Worm (Caenorhabditis elegans): ENCODE data around the gene chil-17.

The chil-17 gene

DNA sequence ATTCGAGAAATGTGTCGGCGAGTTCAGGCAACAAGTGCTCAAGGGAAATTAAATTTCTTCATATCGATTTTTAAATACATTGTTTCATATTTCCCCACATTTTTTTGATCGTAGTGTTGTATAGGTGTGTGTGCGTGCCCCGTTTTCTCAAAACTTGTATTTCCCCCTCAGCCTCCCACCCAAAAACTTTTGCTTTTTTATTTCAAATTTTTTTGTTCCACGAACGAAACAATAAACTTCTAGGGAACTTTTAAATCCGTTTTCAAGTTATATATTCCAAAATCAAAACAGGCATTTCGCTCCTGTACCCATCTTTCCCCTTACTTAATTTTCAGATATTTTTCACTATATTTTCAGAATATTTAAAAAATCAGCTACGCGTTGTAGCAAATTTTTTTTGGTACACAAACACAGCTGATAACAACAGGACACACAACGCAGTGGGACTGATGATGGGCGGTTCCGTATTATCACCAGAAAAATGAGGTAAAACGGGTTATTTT, 21.8 kb downstream of the chil-17 start, which contains the start of the genes M176.4 and M176.16:
Gene M176.4 (plus strand): TSS at position 301 of the 503 bp plus-strand sequence.
Gene M176.16 (plus strand): TSS at position 453 of the 503 bp plus-strand sequence.
- TF ChIP-seq pes-1 (GFP tag; IDR thresholded peaks at IDR 0.05), result no peak
- no peak for TF ChIP-seq hnd-1 (tag; optimal IDR thresholded peaks at IDR 0.05)
- TF ChIP-seq B0310.2 (tag; optimal IDR thresholded peaks at IDR 0.05), result no peak
- no peak for TF ChIP-seq hmg-4 (GFP tag; optimal IDR thresholded peaks at IDR 0.05)
- no peak for TF ChIP-seq ceh-13 (GFP tag; optimal IDR thresholded peaks at IDR 0.05)
- no peak for TF ChIP-seq hmbx-1 (tag; optimal IDR thresholded peaks at IDR 0.05)
- no peak for TF ChIP-seq aly-1 (tag; optimal IDR thresholded peaks at IDR 0.05)
- no peak for TF ChIP-seq flt-1 (GFP tag; IDR thresholded peaks at IDR 0.05)
- no peak for TF ChIP-seq tra-4 (tag; optimal IDR thresholded peaks at IDR 0.05)
- TF ChIP-seq tbx-11 (GFP tag; IDR thresholded peaks at IDR 0.05), result no peak
- TF ChIP-seq tbx-37 (GFP tag; conservative IDR thresholded peaks at IDR 0.05), result no peak
- no peak for TF ChIP-seq ceh-36 (tag; optimal IDR thresholded peaks at IDR 0.05)
- no peak for TF ChIP-seq sea-1 (GFP tag; conservative IDR thresholded peaks at IDR 0.05)
- no peak for TF ChIP-seq ets-7 (tag; optimal IDR thresholded peaks at IDR 0.05)
- TF ChIP-seq scrt-1 (GFP tag; IDR thresholded peaks at IDR 0.05), result no peak
- TF ChIP-seq F13C5.2 (tag; optimal IDR thresholded peaks at IDR 0.05), result no peak
- no peak for TF ChIP-seq ama-1 (optimal IDR thresholded peaks at IDR 0.05)

DNA sequence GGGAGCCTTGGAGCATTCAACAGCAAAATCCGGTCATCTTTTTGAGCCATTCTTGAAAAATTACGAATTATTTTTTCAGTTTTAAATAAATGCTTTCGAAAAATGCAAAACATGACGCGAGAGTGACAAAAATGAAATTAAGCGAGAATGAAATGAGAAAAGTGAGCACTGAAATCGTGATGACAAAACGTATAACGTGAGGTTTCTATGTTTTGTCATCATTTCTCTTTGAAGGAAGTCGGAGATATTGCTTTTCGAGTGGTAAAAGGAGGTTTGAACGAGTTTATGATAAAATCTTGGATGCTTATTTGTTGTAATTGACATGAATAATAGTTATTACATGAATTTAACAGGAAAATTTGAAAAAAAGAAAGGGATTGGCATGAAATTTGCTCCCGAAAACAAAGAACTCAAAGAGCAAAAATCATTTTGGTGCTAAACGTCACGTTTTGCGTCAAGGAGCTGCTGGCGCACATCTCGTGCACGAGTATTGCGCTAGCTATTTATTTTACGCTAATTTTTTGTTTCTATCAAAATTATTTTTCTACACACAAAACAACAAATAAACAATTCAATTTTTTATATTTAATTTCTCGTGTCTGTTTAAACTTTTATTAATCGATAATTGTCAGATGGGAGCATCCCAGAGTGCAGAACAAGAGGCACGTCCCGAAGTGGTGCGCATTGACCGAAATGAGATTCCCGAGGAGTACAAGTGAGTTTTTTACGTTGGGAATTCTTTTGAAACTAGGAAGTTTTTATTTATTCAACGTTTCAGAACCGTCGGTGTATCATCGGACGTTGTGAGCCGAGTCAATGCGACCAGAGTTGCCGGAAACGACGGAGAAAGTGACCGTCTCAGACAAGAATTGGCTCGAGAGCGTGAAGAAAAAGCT, 23.3 kb downstream of the chil-17 start, which contains the start of the genes gss-1 and chch-3:
Gene gss-1 (minus strand): TSS at position 51 of the 896 bp plus-strand sequence.
Gene chch-3 (plus strand): TSS at position 633 of the 896 bp plus-strand sequence.
- no peak for TF ChIP-seq tbx-37 (GFP tag; conservative IDR thresholded peaks at IDR 0.05)
- TF ChIP-seq hmg-4 (GFP tag; optimal IDR thresholded peaks at IDR 0.05), result no peak
- no peak for TF ChIP-seq ceh-36 (tag; optimal IDR thresholded peaks at IDR 0.05)
- no peak for TF ChIP-seq scrt-1 (GFP tag; IDR thresholded peaks at IDR 0.05)
- no peak for TF ChIP-seq pes-1 (GFP tag; IDR thresholded peaks at IDR 0.05)
- TF ChIP-seq hnd-1 (tag; optimal IDR thresholded peaks at IDR 0.05), result no peak
- TF ChIP-seq B0310.2 (tag; optimal IDR thresholded peaks at IDR 0.05), result no peak
- TF ChIP-seq ets-7 (tag; optimal IDR thresholded peaks at IDR 0.05), result no peak
- TF ChIP-seq sea-1 (GFP tag; conservative IDR thresholded peaks at IDR 0.05), result no peak
- no peak for TF ChIP-seq tbx-11 (GFP tag; IDR thresholded peaks at IDR 0.05)
- TF ChIP-seq hmbx-1 (tag; optimal IDR thresholded peaks at IDR 0.05), result no peak
- no peak for TF ChIP-seq tra-4 (tag; optimal IDR thresholded peaks at IDR 0.05)
- TF ChIP-seq ceh-13 (GFP tag; optimal IDR thresholded peaks at IDR 0.05), result no peak
- TF ChIP-seq ama-1 (optimal IDR thresholded peaks at IDR 0.05), result no peak
- TF ChIP-seq aly-1 (tag; optimal IDR thresholded peaks at IDR 0.05), result no peak

- TF ChIP-seq sea-1 (GFP tag; conservative IDR thresholded peaks at IDR 0.05) (no peak), ceh-36 (tag; optimal IDR thresholded peaks at IDR 0.05) (no peak)
These were observed 27.8 kb downstream of the chil-17 start, which contains the start of gene arrd-3 for ce11 chrII:9412086-9412608. TSS of gene arrd-3 (plus strand) at chrII:9412558.

ce11 chrII:9411497-9411896, 28.5 kb downstream of the chil-17 start, which contains the start of gene M176.9:
TSS of gene M176.9 (minus strand) at chrII:9411597.
- TF ChIP-seq sea-1 (GFP tag; conservative IDR thresholded peaks at IDR 0.05) (no peak), pes-1 (GFP tag; IDR thresholded peaks at IDR 0.05) (no peak), hnd-1 (tag; optimal IDR thresholded peaks at IDR 0.05) (no peak), aly-1 (tag; optimal IDR thresholded peaks at IDR 0.05) (no peak), tbx-11 (GFP tag; IDR thresholded peaks at IDR 0.05) (no peak), hmg-4 (GFP tag; optimal IDR thresholded peaks at IDR 0.05) (no peak), tbx-37 (GFP tag; conservative IDR thresholded peaks at IDR 0.05) (no peak), ama-1 (optimal IDR thresholded peaks at IDR 0.05) (no peak), ets-7 (tag; optimal IDR thresholded peaks at IDR 0.05) (no peak), hmbx-1 (tag; optimal IDR thresholded peaks at IDR 0.05) (no peak), tra-4 (tag; optimal IDR thresholded peaks at IDR 0.05) (no peak), scrt-1 (GFP tag; IDR thresholded peaks at IDR 0.05) (no peak), F13C5.2 (tag; optimal IDR thresholded peaks at IDR 0.05) (no peak), flt-1 (GFP tag; IDR thresholded peaks at IDR 0.05) (no peak), ceh-36 (tag; optimal IDR thresholded peaks at IDR 0.05) (no peak)

- TF ChIP-seq aly-1 (tag; optimal IDR thresholded peaks at IDR 0.05) (no peak), ceh-13 (GFP tag; optimal IDR thresholded peaks at IDR 0.05) (no peak), tra-4 (tag; optimal IDR thresholded peaks at IDR 0.05) (no peak), ama-1 (optimal IDR thresholded peaks at IDR 0.05) (no peak), flt-1 (GFP tag; IDR thresholded peaks at IDR 0.05) (no peak), hnd-1 (tag; optimal IDR thresholded peaks at IDR 0.05) (no peak), B0310.2 (tag; optimal IDR thresholded peaks at IDR 0.05) (no peak), hmbx-1 (tag; optimal IDR thresholded peaks at IDR 0.05) (no peak), scrt-1 (GFP tag; IDR thresholded peaks at IDR 0.05) (no peak), F13C5.2 (tag; optimal IDR thresholded peaks at IDR 0.05) (no peak), ceh-36 (tag; optimal IDR thresholded peaks at IDR 0.05) (no peak), tbx-37 (GFP tag; conservative IDR thresholded peaks at IDR 0.05) (no peak), pes-1 (GFP tag; IDR thresholded peaks at IDR 0.05) (no peak), sea-1 (GFP tag; conservative IDR thresholded peaks at IDR 0.05) (no peak), hmg-4 (GFP tag; optimal IDR thresholded peaks at IDR 0.05) (no peak), ets-7 (tag; optimal IDR thresholded peaks at IDR 0.05) (no peak), tbx-11 (GFP tag; IDR thresholded peaks at IDR 0.05) (no peak)
These were observed 32.5 kb downstream of the chil-17 start, which contains the start of gene arrd-2 for ce11 chrII:9407469-9407868. TSS of gene arrd-2 (plus strand) at chrII:9407769.

- TF ChIP-seq B0310.2 (tag; optimal IDR thresholded peaks at IDR 0.05), result no peak
- TF ChIP-seq ceh-13 (GFP tag; optimal IDR thresholded peaks at IDR 0.05), result no peak
- no peak for TF ChIP-seq hnd-1 (tag; optimal IDR thresholded peaks at IDR 0.05)
- no peak for TF ChIP-seq pes-1 (GFP tag; IDR thresholded peaks at IDR 0.05)
- no peak for TF ChIP-seq scrt-1 (GFP tag; IDR thresholded peaks at IDR 0.05)
- TF ChIP-seq hmbx-1 (tag; optimal IDR thresholded peaks at IDR 0.05), result no peak
- no peak for TF ChIP-seq ceh-36 (tag; optimal IDR thresholded peaks at IDR 0.05)
These were observed 32.9 kb downstream of the chil-17 start, which contains the start of gene mpz-6 for ce11 chrII:9407020-9407419. TSS of gene mpz-6 (minus strand) at chrII:9407120.
